Fruit fly (Drosophila melanogaster) whole organism, embryonic: ENCODE results near the gene CG11267.

Source experiments
- ATbp ChIP-seq: fragments of 200-800 bp; sonication (Bioruptor generic); optimal IDR thresholded peaks from 2 replicates; lab custom pipeline; 2017; ENCODE audit warnings: missing biosample characterization, mild to moderate bottlenecking, missing genetic modification characterization, missing genetic modification reagents
- BEAF-32 ChIP-seq: fragments of 200-800 bp; sonication (Bioruptor generic); optimal IDR thresholded peaks from 3 replicates; lab custom pipeline; 2017; ENCODE audit warnings: missing biosample characterization, missing genetic modification characterization, mild to moderate bottlenecking, moderate library complexity, missing genetic modification reagents
- Blimp-1 ChIP-seq: fragments of 200-800 bp; sonication (Bioruptor generic); optimal IDR thresholded peaks from 3 replicates; lab custom pipeline; 2018; ENCODE audit warnings: missing biosample characterization, missing genetic modification characterization, mild to moderate bottlenecking, moderate library complexity, missing genetic modification reagents
- C15 ChIP-seq: fragments of 200-800 bp; sonication (Bioruptor generic); IDR thresholded peaks from 3 replicates; pipeline ENCODE4 v1.3.6; 2022; ENCODE audit warnings: missing biosample characterization, missing genetic modification characterization
- CG1024 ChIP-seq: fragments of 200-800 bp; sonication (Bioruptor generic); IDR thresholded peaks from 2 replicates; pipeline ENCODE4 v1.3.6; 2022; ENCODE audit warnings: missing biosample characterization, missing genetic modification characterization
- CG10979 ChIP-seq: fragments of 200-800 bp; sonication (Bioruptor generic); optimal IDR thresholded peaks from 2 replicates; lab custom pipeline; 2018; ENCODE audit warnings: missing biosample characterization, mild to moderate bottlenecking, missing genetic modification characterization, moderate library complexity
- CG11504 ChIP-seq: fragments of 200-800 bp; sonication (Bioruptor generic); optimal IDR thresholded peaks from 3 replicates; lab custom pipeline; 2019; ENCODE audit warnings: missing biosample characterization, mild to moderate bottlenecking, missing genetic modification characterization, moderate library complexity
- CG12236 ChIP-seq: fragments of 200-800 bp; sonication (Bioruptor generic); optimal IDR thresholded peaks from 2 replicates; lab custom pipeline; 2016; ENCODE audit warnings: missing biosample characterization, missing genetic modification characterization
- CG13287 ChIP-seq: fragments of 200-800 bp; sonication (Bioruptor generic); IDR thresholded peaks from 2 replicates; pipeline ENCODE4 v1.3.6; 2022; ENCODE audit warnings: missing biosample characterization, missing genetic modification characterization; ENCODE audit not compliant: partially characterized antibody
- CG14710 ChIP-seq: fragments of 200-800 bp; sonication (Bioruptor generic); optimal IDR thresholded peaks from 3 replicates; lab custom pipeline; 2019; ENCODE audit warnings: missing biosample characterization, mild to moderate bottlenecking, missing genetic modification characterization, moderate library complexity
- CG17328 ChIP-seq: fragments of 200-800 bp; sonication (Bioruptor generic); IDR thresholded peaks from 2 replicates; pipeline ENCODE4 v1.3.6; 2022; ENCODE audit warnings: missing biosample characterization, missing genetic modification characterization
- CG17568 ChIP-seq: fragments of 200-800 bp; sonication (Bioruptor generic); optimal IDR thresholded peaks from 2 replicates; lab custom pipeline; 2018; ENCODE audit warnings: missing biosample characterization, mild to moderate bottlenecking, missing genetic modification characterization, moderate library complexity
- CG33557 ChIP-seq: fragments of 200-800 bp; sonication (Bioruptor generic); optimal IDR thresholded peaks from 2 replicates; lab custom pipeline; 2019; ENCODE audit warnings: missing biosample characterization, mild to moderate bottlenecking, missing genetic modification characterization, moderate library complexity
- CG4707 ChIP-seq: fragments of 200-800 bp; sonication (Bioruptor generic); optimal IDR thresholded peaks from 2 replicates; lab custom pipeline; 2018; ENCODE audit warnings: missing biosample characterization, mild to moderate bottlenecking, missing genetic modification characterization, moderate library complexity
- CG8290 ChIP-seq, 3 experiments: fragments of 200-800 bp; sonication (Bioruptor generic); optimal IDR thresholded peaks; 2 replicates each; lab custom pipeline; 2016 to 2019; ENCODE audit warnings: missing biosample characterization in 3 of 3, missing genetic modification characterization in 3 of 3, mild to moderate bottlenecking in 2 of 3, moderate library complexity in 1 of 3
- CG8359 ChIP-seq: fragments of 200-800 bp; sonication (Bioruptor generic); optimal IDR thresholded peaks from 2 replicates; lab custom pipeline; 2017; ENCODE audit warnings: missing biosample characterization, mild to moderate bottlenecking, missing genetic modification characterization, borderline replicate concordance
- CG9437 ChIP-seq: fragments of 200-800 bp; sonication (Bioruptor generic); optimal IDR thresholded peaks from 2 replicates; lab custom pipeline; 2018; ENCODE audit warnings: missing biosample characterization, mild to moderate bottlenecking, missing genetic modification characterization
- Chrac-16 ChIP-seq: fragments of 200-800 bp; sonication (Bioruptor generic); optimal IDR thresholded peaks from 3 replicates; lab custom pipeline; 2016; ENCODE audit warnings: missing biosample characterization, missing genetic modification characterization
- CoRest ChIP-seq: fragments of 200-800 bp; sonication (Bioruptor generic); optimal IDR thresholded peaks from 3 replicates; lab custom pipeline; 2018; ENCODE audit warnings: missing biosample characterization, mild to moderate bottlenecking, missing genetic modification characterization, moderate library complexity
- D ChIP-seq, 2 experiments: fragments of 200-800 bp in 1 of 2; fragments of >200 bp in 1 of 2; sonication (Bioruptor generic) in 1 of 2; optimal IDR thresholded peaks; 2 replicates in 1 of 2; 3 replicates in 1 of 2; lab custom pipeline; 2017; ENCODE audit warnings: mild to moderate bottlenecking in 1 of 2, missing biosample characterization in 1 of 2, missing genetic modification characterization in 1 of 2, missing genetic modification reagents in 1 of 2
- Dip3 ChIP-seq: fragments of 200-800 bp; sonication (Bioruptor generic); optimal IDR thresholded peaks from 3 replicates; lab custom pipeline; 2016; ENCODE audit warnings: missing biosample characterization, missing genetic modification characterization
- Dref ChIP-seq: fragments of 200-800 bp; sonication (Bioruptor generic); IDR thresholded peaks from 2 replicates; pipeline ENCODE4 v1.3.6; 2022; ENCODE audit warnings: missing biosample characterization, missing genetic modification characterization
- Hand ChIP-seq: fragments of 200-800 bp; sonication (Bioruptor generic); optimal IDR thresholded peaks from 2 replicates; lab custom pipeline; 2017; ENCODE audit warnings: mild to moderate bottlenecking, missing biosample characterization, missing genetic modification reagents, missing genetic modification characterization
- Hr78 ChIP-seq, 2 experiments: fragments of 200-800 bp in 1 of 2; fragments of >200 bp in 1 of 2; sonication (Bioruptor generic) in 1 of 2; optimal IDR thresholded peaks; 2 replicates each; lab custom pipeline; 2017 to 2019; ENCODE audit warnings: missing biosample characterization in 2 of 2, missing genetic modification characterization in 2 of 2, mild to moderate bottlenecking in 1 of 2, moderate library complexity in 1 of 2
- NC2α ChIP-seq: fragments of 200-800 bp; sonication (Bioruptor generic); optimal IDR thresholded peaks from 2 replicates; lab custom pipeline; 2016; ENCODE audit warnings: missing biosample characterization, missing genetic modification characterization
- Nf-YC ChIP-seq: fragments of 200-800 bp; optimal IDR thresholded peaks from 3 replicates; lab custom pipeline; 2019; ENCODE audit warnings: missing biosample characterization, mild to moderate bottlenecking, missing genetic modification characterization, moderate library complexity
- Sox100B ChIP-seq: fragments of 200-800 bp; sonication (Bioruptor generic); optimal IDR thresholded peaks from 3 replicates; lab custom pipeline; 2018; ENCODE audit warnings: missing biosample characterization, mild to moderate bottlenecking, missing genetic modification characterization
- Trl ChIP-seq, 3 experiments: fragments of >200 bp in 2 of 3; fragments of 200-800 bp in 1 of 3; sonication (Bioruptor generic) in 1 of 3; optimal IDR thresholded peaks; 2 replicates in 1 of 3; 3 replicates in 2 of 3; lab custom pipeline; 2016 to 2017; ENCODE audit warnings: missing biosample characterization in 1 of 3, missing genetic modification characterization in 1 of 3
- abd-A ChIP-seq: fragments of 200-800 bp; sonication (Bioruptor generic); optimal IDR thresholded peaks from 3 replicates; lab custom pipeline; 2019; ENCODE audit warnings: missing biosample characterization, mild to moderate bottlenecking, missing genetic modification characterization, moderate library complexity
- ara ChIP-seq: fragments of 200-800 bp; sonication (Bioruptor generic); IDR thresholded peaks from 2 replicates; pipeline ENCODE4 v1.3.6; 2022; ENCODE audit warnings: missing biosample characterization, missing genetic modification characterization
- cas ChIP-seq: fragments of 200-800 bp; sonication (Bioruptor generic); IDR thresholded peaks from 2 replicates; pipeline ENCODE4 v1.3.6; 2022; ENCODE audit warnings: missing biosample characterization, missing genetic modification characterization
- gt ChIP-seq: fragments of 200-800 bp; sonication (Bioruptor generic); IDR thresholded peaks from 2 replicates; pipeline ENCODE4 v1.3.6; 2022; ENCODE audit warnings: missing biosample characterization, missing genetic modification characterization
- lola ChIP-seq, 3 experiments: fragments of >200 bp in 2 of 3; fragments of 200-800 bp in 1 of 3; sonication (Bioruptor generic) in 1 of 3; optimal IDR thresholded peaks; 2 replicates each; lab custom pipeline; 2017 to 2019; ENCODE audit warnings: missing biosample characterization in 3 of 3, missing genetic modification characterization in 3 of 3, mild to moderate bottlenecking in 1 of 3, moderate library complexity in 1 of 3
- nmo ChIP-seq: fragments of 200-800 bp; sonication (Bioruptor generic); optimal IDR thresholded peaks from 2 replicates; lab custom pipeline; 2018; ENCODE audit warnings: missing biosample characterization, mild to moderate bottlenecking, missing genetic modification characterization, moderate library complexity
- onecut ChIP-seq: fragments of 200-800 bp; sonication (Bioruptor generic); IDR thresholded peaks from 2 replicates; pipeline ENCODE4 v1.3.6; 2022; ENCODE audit warnings: missing biosample characterization, missing genetic modification characterization
- pfk ChIP-seq: fragments of 200-800 bp; sonication (Bioruptor generic); optimal IDR thresholded peaks from 2 replicates; lab custom pipeline; 2018; ENCODE audit warnings: missing biosample characterization, mild to moderate bottlenecking, missing genetic modification characterization, moderate library complexity
- phol ChIP-seq: fragments of 200-800 bp; sonication (Bioruptor generic); optimal IDR thresholded peaks from 3 replicates; lab custom pipeline; 2018; ENCODE audit warnings: missing biosample characterization, mild to moderate bottlenecking, missing genetic modification characterization, moderate library complexity
- repo ChIP-seq: fragments of 200-800 bp; sonication (Bioruptor generic); optimal IDR thresholded peaks from 2 replicates; lab custom pipeline; 2016; ENCODE audit warnings: missing biosample characterization, missing genetic modification characterization
- sd ChIP-seq: fragments of 200-800 bp; sonication (Bioruptor generic); optimal IDR thresholded peaks from 3 replicates; lab custom pipeline; 2018; ENCODE audit warnings: missing biosample characterization, mild to moderate bottlenecking, missing genetic modification characterization, moderate library complexity
- sens ChIP-seq: fragments of 200-800 bp; sonication (Bioruptor generic); peaks from one replicate; lab custom pipeline; 2016; ENCODE audit warnings: missing biosample characterization, missing genetic modification characterization
- sens-2 ChIP-seq: fragments of 200-800 bp; sonication (Bioruptor generic); IDR thresholded peaks from 2 replicates; pipeline ENCODE4 v1.3.6; 2022; ENCODE audit warnings: missing biosample characterization, missing genetic modification characterization
- sqz ChIP-seq: fragments of 200-800 bp; sonication (Bioruptor generic); optimal IDR thresholded peaks from 3 replicates; lab custom pipeline; 2018; ENCODE audit warnings: missing biosample characterization, mild to moderate bottlenecking, missing genetic modification characterization
- tio ChIP-seq: fragments of 200-800 bp; sonication (Bioruptor generic); optimal IDR thresholded peaks from 2 replicates; lab custom pipeline; 2017; ENCODE audit warnings: missing biosample characterization, missing genetic modification characterization, inconsistent platforms
- unc-4 ChIP-seq: fragments of 200-800 bp; sonication (Bioruptor generic); IDR thresholded peaks from 2 replicates; pipeline ENCODE4 v1.3.6; 2022; ENCODE audit warnings: missing biosample characterization, missing genetic modification characterization; ENCODE audit not compliant: partially characterized antibody
- zen2 ChIP-seq: fragments of 200-800 bp; sonication (Bioruptor generic); IDR thresholded peaks from 3 replicates; pipeline ENCODE4 v1.3.6; 2022; ENCODE audit warnings: missing biosample characterization, missing genetic modification characterization; ENCODE audit not compliant: partially characterized antibody

CG11267 gene

dm6 chr3L:13032085-13032914 is 16.4 kb downstream of the CG11267 start (continued):
- TF ChIP-seq zen2 (GFP tag; lab: Robert Waterston, UW), result 0 out of 3 replicates have a peak, but pooled peaks have one; percentile 18
- no peak for TF ChIP-seq CG12236
- 0 out of 2 replicates have a peak, but pooled peaks have one; percentile 29 for TF ChIP-seq sens-2
- peak in 1 of 3 experiments; percentile 75 for TF ChIP-seq lola (GFP tag; optimal IDR thresholded peaks at IDR 0.05; lab: Kevin White, UChicago)
- TF ChIP-seq CG4707, result peak; percentile 59
- TF ChIP-seq ATbp (GFP tag; lab: Kevin White, UChicago), result peak; percentile 32
- TF ChIP-seq Dref (GFP tag; lab: Robert Waterston, UW), result no peak
- TF ChIP-seq Nf-YC (tag; lab: Kevin White, UChicago), result no peak
- no peak for TF ChIP-seq NC2α (GFP tag; lab: Kevin White, UChicago)
- no peak for TF ChIP-seq gt (GFP tag; lab: Robert Waterston, UW)
- no peak for TF ChIP-seq CG8359 (GFP tag; lab: Kevin White, UChicago)
- no peak for TF ChIP-seq CG17568 (GFP tag; lab: Kevin White, UChicago)
- TF ChIP-seq CG17328 (GFP tag; lab: Robert Waterston, UW), result 0 out of 2 replicates have a peak, but pooled peaks have one; percentile 44
- TF ChIP-seq cas, result no peak
- peak; percentile 49 for TF ChIP-seq CG14710
- 0 out of 2 replicates have a peak, but pooled peaks have one; percentile 24 for TF ChIP-seq onecut (GFP tag; lab: Robert Waterston, UW)
- peak; percentile 62 for TF ChIP-seq Blimp-1 (GFP tag; lab: Kevin White, UChicago)
- TF ChIP-seq sd, result peak; percentile 22
- TF ChIP-seq C15, result no peak
- peak; percentile 37 for TF ChIP-seq phol (tag; lab: Kevin White, UChicago)
- peak; percentile 64 for TF ChIP-seq BEAF-32
- no peak for TF ChIP-seq ara (GFP tag; lab: Robert Waterston, UW)
- peak; percentile 6 for TF ChIP-seq Chrac-16 (GFP tag; lab: Kevin White, UChicago)
- TF ChIP-seq Hand, result no peak
- TF ChIP-seq CG1024 (GFP tag; lab: Robert Waterston, UW), result 0 out of 2 replicates have a peak, but pooled peaks have one; percentile 5
- TF ChIP-seq CoRest, result peak; percentile 30
- TF ChIP-seq sqz, result peak; percentile 16
- TF ChIP-seq CG8290 (GFP tag; optimal IDR thresholded peaks at IDR 0.05; lab: Kevin White, UChicago), result no peak
- TF ChIP-seq CG8290 (tag; optimal IDR thresholded peaks at IDR 0.05; lab: Kevin White, UChicago), result peak in 1 of 2 experiments; percentile 61
- peak; percentile 40 for TF ChIP-seq CG9437 (GFP tag; lab: Kevin White, UChicago)
- TF ChIP-seq CG10979 (tag; lab: Kevin White, UChicago), result peak; percentile 54
- peak; percentile 43 for TF ChIP-seq D (optimal IDR thresholded peaks at IDR 0.05; lab: Kevin White, UChicago)
- TF ChIP-seq D (GFP tag; optimal IDR thresholded peaks at IDR 0.05; lab: Kevin White, UChicago), result no peak
- peak; percentile 35; the same call in 1 of the 2 replicates for TF ChIP-seq unc-4 (GFP tag; lab: Robert Waterston, UW)
- TF ChIP-seq CG13287 (GFP tag; lab: Robert Waterston, UW), result peak; percentile 41; the same call in 1 of the 2 replicates
- TF ChIP-seq sens, result peak; percentile 85
- peak; percentile 9 for TF ChIP-seq tio
- peak; percentile 39 for TF ChIP-seq CG11504 (tag; lab: Kevin White, UChicago)
- no peak for TF ChIP-seq Trl (optimal IDR thresholded peaks at IDR 0.05; lab: Kevin White, UChicago)
- TF ChIP-seq Trl (GFP tag; optimal IDR thresholded peaks at IDR 0.05; lab: Kevin White, UChicago), result no peak
- TF ChIP-seq abd-A, result peak; percentile 80
- no peak for TF ChIP-seq Hr78 (GFP tag; optimal IDR thresholded peaks at IDR 0.05; lab: Kevin White, UChicago)
- TF ChIP-seq pfk (GFP tag; lab: Kevin White, UChicago), result no peak
- TF ChIP-seq CG33557 (GFP tag; lab: Kevin White, UChicago), result peak; percentile 5
- TF ChIP-seq Dip3, result no peak
- peak; percentile 18 for TF ChIP-seq Sox100B (GFP tag; lab: Kevin White, UChicago)
- peak; percentile 30 for TF ChIP-seq nmo (GFP tag; lab: Kevin White, UChicago)
- no peak for TF ChIP-seq repo (GFP tag; lab: Kevin White, UChicago)
